Worm (Caenorhabditis elegans) whole organism, L4 larva: Measurements from ENCODE around the gene fbxa-118.
A peak's percentile ranks its signal among the peaks of the same experiment; 100 is the strongest.

ENCODE experiments used
- Y105C5A.15 ChIP-seq: fragments of 200-800 bp; sonication (Bioruptor generic); IDR thresholded peaks from 2 replicates; pipeline ENCODE4 v1.3.6; 2022; ENCODE audit warnings: missing genetic modification characterization, missing compliant biosample characterization
- ZK337.2 ChIP-seq: fragments of 200-800 bp; sonication (Bioruptor generic); IDR thresholded peaks from 2 replicates; pipeline ENCODE4 v1.3.6; 2022; ENCODE audit warnings: missing genetic modification reagents, missing genetic modification characterization, missing compliant biosample characterization
- ceh-28 ChIP-seq: fragments of 150-350 bp; optimal IDR thresholded peaks from 2 replicates; lab custom pipeline; 2014; ENCODE audit warnings: missing biosample characterization, missing genetic modification reagents, missing genetic modification characterization
- ceh-82 ChIP-seq: sonication (generic microtip); optimal IDR thresholded peaks from 2 replicates; lab custom pipeline; 2017; ENCODE audit warnings: missing biosample characterization, missing genetic modification characterization
- ces-1 ChIP-seq: fragments of 150-350 bp; sonication (generic microtip); optimal IDR thresholded peaks from 4 replicates; lab custom pipeline; 2014; ENCODE audit warnings: missing biosample characterization, missing genetic modification reagents, missing genetic modification characterization
- daf-16 ChIP-seq, 3 experiments: sonication (generic microtip); optimal IDR thresholded peaks; 2 replicates each; lab custom pipeline; 2016 to 2017; ENCODE audit warnings: missing genetic modification characterization in 3 of 3, missing genetic modification reagents in 3 of 3, mild to moderate bottlenecking in 2 of 3, missing compliant biosample characterization in 2 of 3, missing biosample characterization in 1 of 3, moderate library complexity in 1 of 3
- daf-19 ChIP-seq: fragments of 200-800 bp; sonication (Bioruptor generic); conservative IDR thresholded peaks from 2 replicates; pipeline ENCODE4 v1.3.6; 2022; ENCODE audit warnings: missing genetic modification characterization, missing compliant biosample characterization
- dmd-6 ChIP-seq: fragments of 200-800 bp; sonication (Bioruptor generic); IDR thresholded peaks from 2 replicates; pipeline ENCODE4 v1.3.6; 2022; ENCODE audit warnings: missing genetic modification reagents, missing genetic modification characterization, missing compliant biosample characterization
- dve-1 ChIP-seq: sonication (generic microtip); optimal IDR thresholded peaks from 2 replicates; lab custom pipeline; 2017; ENCODE audit warnings: antibody characterized with exemption, mild to moderate bottlenecking, missing genetic modification characterization, missing compliant biosample characterization; ENCODE audit not compliant: insufficient read depth
- fos-1 ChIP-seq: fragments of 150-350 bp; optimal IDR thresholded peaks from 2 replicates; lab custom pipeline; 2014; ENCODE audit warnings: missing biosample characterization, missing genetic modification characterization
- hlh-11 ChIP-seq: fragments of 200-800 bp; sonication (Bioruptor generic); optimal IDR thresholded peaks from 2 replicates; lab custom pipeline; 2018; ENCODE audit warnings: mild to moderate bottlenecking, missing genetic modification characterization, missing compliant biosample characterization
- hmg-1.1 ChIP-seq: fragments of 200-800 bp; sonication (Bioruptor generic); IDR thresholded peaks from 2 replicates; pipeline ENCODE4 v1.3.6; 2022; ENCODE audit warnings: missing genetic modification reagents, missing genetic modification characterization, missing compliant biosample characterization
- lin-29 ChIP-seq: fragments of 200-800 bp; sonication (Bioruptor generic); IDR thresholded peaks from 2 replicates; pipeline ENCODE4 v1.3.6; 2022; ENCODE audit warnings: missing genetic modification reagents, missing genetic modification characterization, missing compliant biosample characterization
- lin-39 ChIP-seq: fragments of 150-350 bp; optimal IDR thresholded peaks from 2 replicates; lab custom pipeline; 2014; ENCODE audit warnings: missing biosample characterization, missing genetic modification reagents, missing genetic modification characterization
- lsy-2 ChIP-seq, 2 experiments: fragments of 150-350 bp in 1 of 2; sonication (generic microtip) in 1 of 2; optimal IDR thresholded peaks; 2 replicates each; lab custom pipeline; 2014 to 2017; ENCODE audit warnings: missing biosample characterization in 2 of 2, missing genetic modification characterization in 2 of 2
- madf-9 ChIP-seq: fragments of 200-800 bp; sonication (Bioruptor generic); conservative IDR thresholded peaks from 2 replicates; pipeline ENCODE4 v1.3.6; 2022; ENCODE audit warnings: missing genetic modification reagents, missing genetic modification characterization, missing compliant biosample characterization
- mdl-1 ChIP-seq, 2 experiments: fragments of 150-350 bp in 1 of 2; sonication (generic microtip) in 1 of 2; optimal IDR thresholded peaks; 2 replicates each; lab custom pipeline; 2014 to 2017; ENCODE audit warnings: missing biosample characterization in 2 of 2, missing genetic modification characterization in 2 of 2
- mxl-2 ChIP-seq: fragments of 200-800 bp; sonication (Bioruptor generic); conservative IDR thresholded peaks from 2 replicates; pipeline ENCODE4 v1.3.6; 2022; ENCODE audit warnings: missing genetic modification reagents, missing genetic modification characterization, missing compliant biosample characterization
- mxl-3 ChIP-seq: fragments of 200-800 bp; sonication (Bioruptor generic); optimal IDR thresholded peaks from 2 replicates; lab custom pipeline; 2018; ENCODE audit warnings: mild to moderate bottlenecking, missing genetic modification characterization, missing compliant biosample characterization
- nhr-10 ChIP-seq: fragments of 150-350 bp; optimal IDR thresholded peaks from 2 replicates; lab custom pipeline; 2014; ENCODE audit warnings: missing biosample characterization, missing genetic modification characterization
- nhr-25 ChIP-seq: sonication (generic microtip); optimal IDR thresholded peaks from 2 replicates; lab custom pipeline; 2017; ENCODE audit warnings: missing genetic modification characterization, mild to moderate bottlenecking, missing compliant biosample characterization, antibody characterized with exemption, moderate library complexity, borderline replicate concordance; ENCODE audit not compliant: insufficient read depth
- nhr-28 ChIP-seq: fragments of 150-350 bp; optimal IDR thresholded peaks from 2 replicates; lab custom pipeline; 2014; ENCODE audit warnings: missing biosample characterization, missing genetic modification characterization
- nhr-41 ChIP-seq: fragments of 200-800 bp; sonication (Bioruptor generic); IDR thresholded peaks from 2 replicates; pipeline ENCODE4 v1.3.6; 2022; ENCODE audit warnings: missing genetic modification reagents, missing genetic modification characterization, missing compliant biosample characterization
- nhr-48 ChIP-seq: sonication (generic microtip); optimal IDR thresholded peaks from 2 replicates; lab custom pipeline; 2016; ENCODE audit warnings: mild to moderate bottlenecking, missing genetic modification characterization, missing compliant biosample characterization
- php-3 ChIP-seq: fragments of 200-800 bp; sonication (Bioruptor generic); IDR thresholded peaks from 2 replicates; pipeline ENCODE4 v1.3.6; 2022; ENCODE audit warnings: missing genetic modification reagents, missing genetic modification characterization, missing compliant biosample characterization
- pqm-1 ChIP-seq: sonication (generic microtip); optimal IDR thresholded peaks from 2 replicates; lab custom pipeline; 2017; ENCODE audit warnings: missing biosample characterization, missing genetic modification characterization
- set-16 ChIP-seq: fragments of 200-800 bp; sonication (Bioruptor generic); IDR thresholded peaks from 2 replicates; pipeline ENCODE4 v1.3.6; 2022; ENCODE audit warnings: missing genetic modification reagents, missing genetic modification characterization, missing compliant biosample characterization
- unc-39 ChIP-seq: sonication (generic microtip); optimal IDR thresholded peaks from 2 replicates; lab custom pipeline; 2017; ENCODE audit warnings: missing biosample characterization, missing genetic modification characterization
- vab-7 ChIP-seq: fragments of 200-800 bp; sonication (Bioruptor generic); IDR thresholded peaks from 2 replicates; pipeline ENCODE4 v1.3.6; 2022; ENCODE audit warnings: missing genetic modification reagents, missing genetic modification characterization, missing compliant biosample characterization
- zip-11 ChIP-seq: fragments of 200-800 bp; sonication (Bioruptor generic); IDR thresholded peaks from 2 replicates; pipeline ENCODE4 v1.3.6; 2022; ENCODE audit warnings: missing genetic modification characterization, missing compliant biosample characterization

fbxa-118 gene

ce11 chrV:19751124-19751523 lies 26.0 kb downstream of the fbxa-118 start, which contains the start of gene clec-49:
Gene clec-49 (minus strand): TSS chrV:19751226.
- no peak for TF ChIP-seq mxl-2 (GFP tag; lab: Robert Waterston, UW)
- no peak for TF ChIP-seq zip-11 (GFP tag; lab: Robert Waterston, UW)
- no peak for TF ChIP-seq nhr-25 (tag; lab: Kevin White, UChicago)
- TF ChIP-seq daf-16 (GFP tag; optimal IDR thresholded peaks at IDR 0.05; lab: Kevin White, UChicago): no peak
- TF ChIP-seq daf-16 (tag; optimal IDR thresholded peaks at IDR 0.05; lab: Kevin White, UChicago): peak; percentile 73
- TF ChIP-seq nhr-28 (tag; lab: Kevin White, UChicago): peak; percentile 57
- peak; percentile 57 for TF ChIP-seq pqm-1 (tag; lab: Kevin White, UChicago)
- no peak for TF ChIP-seq ceh-82
- no peak for TF ChIP-seq mxl-3
- peak; percentile 20 for TF ChIP-seq dve-1 (tag; lab: Kevin White, UChicago)
- no peak for TF ChIP-seq vab-7
- no peak for TF ChIP-seq lsy-2 (tag; optimal IDR thresholded peaks at IDR 0.05; lab: Kevin White, UChicago)
- TF ChIP-seq fos-1 (tag; lab: Kevin White, UChicago): no peak
- TF ChIP-seq ZK337.2 (GFP tag; lab: Robert Waterston, UW): no peak
- TF ChIP-seq nhr-48 (tag; lab: Kevin White, UChicago): no peak
- TF ChIP-seq Y105C5A.15 (GFP tag; lab: Robert Waterston, UW): no peak
- peak; percentile 84 for TF ChIP-seq dmd-6 (GFP tag; lab: Robert Waterston, UW)
- no peak for TF ChIP-seq nhr-41 (GFP tag; lab: Robert Waterston, UW)
- no peak for TF ChIP-seq mdl-1 (tag; optimal IDR thresholded peaks at IDR 0.05; lab: Kevin White, UChicago)
- peak; percentile 46 for TF ChIP-seq hlh-11

- TF ChIP-seq nhr-10 (tag; lab: Kevin White, UChicago): no peak
- TF ChIP-seq php-3 (GFP tag; lab: Robert Waterston, UW): 0 out of 2 replicates have a peak, but pooled peaks have one; percentile 33
Observed at ce11 chrV:19747144-19747543, 30.0 kb downstream of the fbxa-118 start.

ce11 chrV:19745852-19746251 lies 31.3 kb downstream of the fbxa-118 start, which contains the start of gene W04E12.5:
Gene W04E12.5 (plus strand): TSS chrV:19746152.
- no peak for TF ChIP-seq nhr-41 (GFP tag; lab: Robert Waterston, UW)
- TF ChIP-seq nhr-28 (tag; lab: Kevin White, UChicago): no peak
- no peak for TF ChIP-seq lin-39
- TF ChIP-seq madf-9 (GFP tag; lab: Robert Waterston, UW): no peak
- TF ChIP-seq nhr-48 (tag; lab: Kevin White, UChicago): no peak
- no peak for TF ChIP-seq hmg-1.1 (GFP tag; lab: Robert Waterston, UW)

ce11 chrV:19744210-19744609 lies 32.9 kb downstream of the fbxa-118 start:
- TF ChIP-seq ces-1 (GFP tag; lab: Kevin White, UChicago) (no peak), nhr-28 (tag; lab: Kevin White, UChicago) (no peak), unc-39 (tag; lab: Kevin White, UChicago) (no peak), nhr-10 (tag; lab: Kevin White, UChicago) (no peak), mdl-1 (tag; optimal IDR thresholded peaks at IDR 0.05; lab: Kevin White, UChicago) (no peak), daf-19 (GFP tag; lab: Robert Waterston, UW) (no peak), ceh-28 (peak; percentile 76)

ce11 chrV:19743794-19744193 lies 33.3 kb downstream of the fbxa-118 start:
- peak; percentile 55; the same call in 1 of the 2 replicates for TF ChIP-seq set-16
- 0 out of 2 replicates have a peak, but pooled peaks have one; percentile 23 for TF ChIP-seq php-3 (GFP tag; lab: Robert Waterston, UW)
- no peak for TF ChIP-seq lin-29
